Fruit fly (Drosophila melanogaster): ENCODE results near the gene CG10336.

Gene CG10336

DNA sequence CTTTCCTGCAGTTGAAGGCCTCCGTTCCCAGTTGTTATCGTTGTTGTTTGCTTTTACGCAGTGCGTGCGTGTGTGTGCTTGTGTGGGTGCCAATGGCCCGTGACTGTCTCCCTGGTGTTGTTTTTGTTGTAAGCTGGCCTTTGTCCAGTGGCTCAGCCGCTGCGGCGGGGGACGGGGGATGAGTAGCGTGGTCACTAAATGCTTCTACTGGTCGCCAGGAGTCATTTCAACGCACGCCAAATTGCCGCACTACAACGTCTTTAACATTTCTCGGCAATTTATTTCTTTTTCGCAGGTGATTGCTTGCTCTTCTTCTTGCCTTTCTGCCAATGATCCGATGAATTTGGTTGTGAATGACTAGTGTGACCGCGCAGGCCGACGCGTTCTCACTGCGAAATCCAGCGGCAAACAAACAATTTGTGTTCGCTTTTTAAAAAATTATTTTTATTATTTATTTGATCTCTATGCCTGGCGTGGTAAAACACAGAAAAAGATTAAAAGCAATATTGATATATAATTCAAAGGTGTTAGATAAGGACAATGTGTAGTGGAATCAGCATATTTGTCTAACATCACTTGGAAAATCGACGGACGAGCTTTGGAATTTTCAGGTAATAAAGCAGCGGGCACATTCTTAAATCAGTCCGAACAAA lies 19.0 kb downstream of the CG10336 start, which contains the start of the genes Faf2 and Grip71 (continued):
- TF ChIP-seq row (GFP tag; IDR thresholded peaks at IDR 0.05) (peak; percentile 97), dpn (GFP tag; optimal IDR thresholded peaks at IDR 0.05) (peak; percentile 87 to 92), fd96Cb (tag; optimal IDR thresholded peaks at IDR 0.05) (peak; percentile 94), CG11456 (GFP tag; IDR thresholded peaks at IDR 0.05) (peak; percentile 96), Jarid2 (GFP tag; optimal IDR thresholded peaks at IDR 0.05) (peak; percentile 52), cato (GFP tag; optimal IDR thresholded peaks at IDR 0.05; ENCODE audit: borderline replicate concordance) (peak; percentile 74), Bteb2 (GFP tag; optimal IDR thresholded peaks at IDR 0.05) (peak; percentile 79), HLH54F (GFP tag; optimal IDR thresholded peaks at IDR 0.05) (peak; percentile 91), CG10654 (GFP tag; optimal IDR thresholded peaks at IDR 0.05) (peak; percentile 92), Dek (tag; optimal IDR thresholded peaks at IDR 0.05) (peak; percentile 92), Oli (tag; optimal IDR thresholded peaks at IDR 0.05) (peak; percentile 86), bcd (GFP tag; optimal IDR thresholded peaks at IDR 0.05) (peak; percentile 94), Poxn (GFP tag; IDR thresholded peaks at IDR 0.05) (peak; percentile 84), prd (optimal IDR thresholded peaks at IDR 0.05) (no peak), prd (GFP tag; IDR thresholded peaks at IDR 0.05) (peak; percentile 98), Dp (GFP tag; optimal IDR thresholded peaks at IDR 0.05) (peak; percentile 79), sc (optimal IDR thresholded peaks at IDR 0.05) (no peak), sc (GFP tag; optimal IDR thresholded peaks at IDR 0.05) (peak; percentile 67), pros (GFP tag; optimal IDR thresholded peaks at IDR 0.05) (peak; percentile 7), CG8281 (tag; optimal IDR thresholded peaks at IDR 0.05) (peak; percentile 63), ato (GFP tag; IDR thresholded peaks at IDR 0.05; ENCODE audit: partially characterized antibody) (no peak), sens-2 (GFP tag; IDR thresholded peaks at IDR 0.05) (peak; percentile 86), lilli (GFP tag; optimal IDR thresholded peaks at IDR 0.05) (peak; percentile 96), CG1024 (GFP tag; IDR thresholded peaks at IDR 0.05) (peak; percentile 89), CG2120 (GFP tag; optimal IDR thresholded peaks at IDR 0.05) (peak; percentile 94), CG15601 (tag; optimal IDR thresholded peaks at IDR 0.05) (peak; percentile 84), pb (GFP tag; optimal IDR thresholded peaks at IDR 0.05) (peak; percentile 31), dan (GFP tag; IDR thresholded peaks at IDR 0.05) (peak; percentile 87), da (GFP tag; optimal IDR thresholded peaks at IDR 0.05) (peak; percentile 59), gcm2 (GFP tag; optimal IDR thresholded peaks at IDR 0.05) (no peak), Xrp1 (GFP tag; IDR thresholded peaks at IDR 0.05) (peak; percentile 94), CG10543 (GFP tag; optimal IDR thresholded peaks at IDR 0.05) (peak; percentile 84), CG32772 (GFP tag; IDR thresholded peaks at IDR 0.05) (peak; percentile 97), zen (tag; optimal IDR thresholded peaks at IDR 0.05) (peak; percentile 94), CG14860 (GFP tag; IDR thresholded peaks at IDR 0.05; ENCODE audit: partially characterized antibody) (no peak), nerfin-1 (tag; optimal IDR thresholded peaks at IDR 0.05) (peak; percentile 82), CG10321 (GFP tag; IDR thresholded peaks at IDR 0.05) (peak; percentile 56; the same call in 1 of the 2 replicates), CG4360 (GFP tag; IDR thresholded peaks at IDR 0.05) (peak; percentile 88), croc (GFP tag; conservative IDR thresholded peaks at IDR 0.05) (peak; percentile 91), peb (GFP tag; IDR thresholded peaks at IDR 0.05) (peak; percentile 87), CG2875 (GFP tag; optimal IDR thresholded peaks at IDR 0.05) (peak; percentile 74), Trl (optimal IDR thresholded peaks at IDR 0.05) (no peak), Trl (GFP tag; optimal IDR thresholded peaks at IDR 0.05) (peak; percentile 80), cwo (GFP tag; optimal IDR thresholded peaks at IDR 0.05) (peak; percentile 17), cas (GFP tag; IDR thresholded peaks at IDR 0.05) (peak; percentile 79; the same call in 1 of the 2 replicates), Sry-δ (GFP tag; optimal IDR thresholded peaks at IDR 0.05) (peak; percentile 60), Chrac-16 (GFP tag; optimal IDR thresholded peaks at IDR 0.05) (peak; percentile 94), CoRest (tag; optimal IDR thresholded peaks at IDR 0.05) (peak; percentile 96), CG17385 (GFP tag; optimal IDR thresholded peaks at IDR 0.05) (peak; percentile 98), CG17829 (tag; optimal IDR thresholded peaks at IDR 0.05) (peak; percentile 94), Atf-2 (GFP tag; optimal IDR thresholded peaks at IDR 0.05) (peak; percentile 80)
